Fruit fly (Drosophila melanogaster) whole organism, embryonic: Measurements from ENCODE around the gene CG9483.

Experiments used
- BEAF-32 ChIP-seq: fragments of 200-800 bp; sonication (Bioruptor generic); optimal IDR thresholded peaks from 3 replicates; lab custom pipeline; 2017; ENCODE audit warnings: missing biosample characterization, missing genetic modification characterization, mild to moderate bottlenecking, moderate library complexity, missing genetic modification reagents
- CG10543 ChIP-seq: fragments of 200-800 bp; sonication (Bioruptor generic); optimal IDR thresholded peaks from 3 replicates; lab custom pipeline; 2017; ENCODE audit warnings: missing biosample characterization, mild to moderate bottlenecking, missing genetic modification characterization, moderate library complexity
- CG12071 ChIP-seq: fragments of 200-800 bp; sonication (Bioruptor generic); optimal IDR thresholded peaks from 3 replicates; lab custom pipeline; 2018; ENCODE audit warnings: missing biosample characterization, mild to moderate bottlenecking, missing genetic modification characterization
- CG12155 ChIP-seq: fragments of 200-800 bp; sonication (Bioruptor generic); optimal IDR thresholded peaks from 3 replicates; lab custom pipeline; 2016; ENCODE audit warnings: missing biosample characterization, missing genetic modification characterization
- CG1233 ChIP-seq: fragments of 200-800 bp; sonication (Bioruptor generic); optimal IDR thresholded peaks from 4 replicates; lab custom pipeline; 2018; ENCODE audit warnings: missing biosample characterization, mild to moderate bottlenecking, missing genetic modification characterization
- CG14667 ChIP-seq: fragments of 200-800 bp; sonication (Bioruptor generic); IDR thresholded peaks from 2 replicates; pipeline ENCODE4 v1.3.6; 2022; ENCODE audit warnings: missing biosample characterization, missing genetic modification characterization
- CG15479 ChIP-seq: fragments of 200-800 bp; sonication (Bioruptor generic); optimal IDR thresholded peaks from 3 replicates; lab custom pipeline; 2019; ENCODE audit warnings: missing biosample characterization, mild to moderate bottlenecking, missing genetic modification characterization, moderate library complexity
- CG17568 ChIP-seq: fragments of 200-800 bp; sonication (Bioruptor generic); optimal IDR thresholded peaks from 2 replicates; lab custom pipeline; 2018; ENCODE audit warnings: missing biosample characterization, mild to moderate bottlenecking, missing genetic modification characterization, moderate library complexity
- CG17802 ChIP-seq: fragments of 200-800 bp; sonication (Bioruptor generic); optimal IDR thresholded peaks from 2 replicates; lab custom pipeline; 2018; ENCODE audit warnings: missing biosample characterization, mild to moderate bottlenecking, missing genetic modification characterization, moderate library complexity
- CG18764 ChIP-seq: fragments of 200-800 bp; sonication (Bioruptor generic); optimal IDR thresholded peaks from 3 replicates; lab custom pipeline; 2016; ENCODE audit warnings: missing biosample characterization, missing genetic modification characterization
- CG30403 ChIP-seq: fragments of 200-800 bp; sonication (Bioruptor generic); optimal IDR thresholded peaks from 3 replicates; lab custom pipeline; 2016; ENCODE audit warnings: missing biosample characterization, missing genetic modification characterization
- CG34224 ChIP-seq: fragments of 200-800 bp; sonication (Bioruptor generic); IDR thresholded peaks from 3 replicates; pipeline ENCODE4 v1.3.6; 2022; ENCODE audit warnings: missing biosample characterization, missing genetic modification characterization; ENCODE audit not compliant: partially characterized antibody
- CG43689 ChIP-seq: fragments of 200-800 bp; sonication (Bioruptor generic); IDR thresholded peaks from 2 replicates; pipeline ENCODE4 v1.3.6; 2022; ENCODE audit warnings: missing biosample characterization, missing genetic modification characterization
- CG7745 ChIP-seq: fragments of 200-800 bp; sonication (Bioruptor generic); optimal IDR thresholded peaks from 2 replicates; lab custom pipeline; 2018; ENCODE audit warnings: missing biosample characterization, mild to moderate bottlenecking, missing genetic modification characterization, moderate library complexity
- Camta ChIP-seq: fragments of 200-800 bp; sonication (Bioruptor generic); optimal IDR thresholded peaks from 2 replicates; lab custom pipeline; 2016; ENCODE audit warnings: missing biosample characterization, missing genetic modification characterization
- CrebB ChIP-seq: fragments of 200-800 bp; sonication (Bioruptor generic); optimal IDR thresholded peaks from 3 replicates; lab custom pipeline; 2018; ENCODE audit warnings: missing biosample characterization, mild to moderate bottlenecking, missing genetic modification characterization
- D19A ChIP-seq: fragments of 200-800 bp; optimal IDR thresholded peaks from 3 replicates; lab custom pipeline; 2019; ENCODE audit warnings: missing biosample characterization, mild to moderate bottlenecking, missing genetic modification characterization, moderate library complexity
- Dref ChIP-seq: fragments of 200-800 bp; sonication (Bioruptor generic); IDR thresholded peaks from 2 replicates; pipeline ENCODE4 v1.3.6; 2022; ENCODE audit warnings: missing biosample characterization, missing genetic modification characterization
- Hr3 ChIP-seq: fragments of 200-800 bp; sonication (Bioruptor generic); optimal IDR thresholded peaks from 3 replicates; lab custom pipeline; 2016; ENCODE audit warnings: missing biosample characterization, missing genetic modification characterization
- Kr ChIP-seq: fragments of 200-800 bp; sonication (Bioruptor generic); optimal IDR thresholded peaks from 2 replicates; lab custom pipeline; 2017; ENCODE audit warnings: missing biosample characterization, mild to moderate bottlenecking, missing genetic modification characterization
- Sox102F ChIP-seq: fragments of 200-800 bp; sonication (Bioruptor generic); optimal IDR thresholded peaks from 2 replicates; lab custom pipeline; 2018; ENCODE audit warnings: missing biosample characterization, mild to moderate bottlenecking, missing genetic modification characterization, moderate library complexity
- ap ChIP-seq: fragments of 200-800 bp; sonication (Bioruptor generic); IDR thresholded peaks from 2 replicates; pipeline ENCODE4 v1.3.6; 2022; ENCODE audit warnings: missing biosample characterization, missing genetic modification characterization
- bsh ChIP-seq, 2 experiments: fragments of 200-800 bp; sonication (Bioruptor generic); optimal IDR thresholded peaks; 2 replicates each; lab custom pipeline; 2017 to 2018; ENCODE audit warnings: mild to moderate bottlenecking in 2 of 2, missing biosample characterization in 2 of 2, missing genetic modification characterization in 2 of 2, moderate library complexity in 1 of 2
- btn ChIP-seq: fragments of 200-800 bp; sonication (Bioruptor generic); optimal IDR thresholded peaks from 2 replicates; lab custom pipeline; 2016; ENCODE audit warnings: missing biosample characterization, missing genetic modification characterization
- cato ChIP-seq: fragments of 200-800 bp; sonication (Bioruptor generic); optimal IDR thresholded peaks from 2 replicates; lab custom pipeline; 2016; ENCODE audit warnings: missing biosample characterization, missing genetic modification characterization, borderline replicate concordance
- chif ChIP-seq, 2 experiments: fragments of 200-800 bp; sonication (Bioruptor generic); optimal IDR thresholded peaks; 3 replicates each; lab custom pipeline; 2016; ENCODE audit warnings: missing biosample characterization in 2 of 2, missing genetic modification characterization in 2 of 2
- chm ChIP-seq: fragments of 200-800 bp; sonication (Bioruptor generic); IDR thresholded peaks from 2 replicates; pipeline ENCODE4 v1.3.6; 2022; ENCODE audit warnings: missing biosample characterization, missing genetic modification characterization
- crp ChIP-seq, 2 experiments: fragments of 200-800 bp; sonication (Bioruptor generic); optimal IDR thresholded peaks; 2 replicates in 1 of 2; 3 replicates in 1 of 2; lab custom pipeline; 2017; ENCODE audit warnings: missing biosample characterization in 2 of 2, missing genetic modification characterization in 2 of 2, mild to moderate bottlenecking in 1 of 2, moderate library complexity in 1 of 2
- disco-r ChIP-seq: fragments of 200-800 bp; sonication (Bioruptor generic); optimal IDR thresholded peaks from 2 replicates; lab custom pipeline; 2016; ENCODE audit warnings: missing biosample characterization, missing genetic modification characterization
- ewg ChIP-seq: fragments of 200-800 bp; sonication (Bioruptor generic); optimal IDR thresholded peaks from 3 replicates; lab custom pipeline; 2017; ENCODE audit warnings: mild to moderate bottlenecking, missing biosample characterization, missing genetic modification reagents, missing genetic modification characterization
- eyg ChIP-seq: fragments of 200-800 bp; sonication (Bioruptor generic); optimal IDR thresholded peaks from 3 replicates; lab custom pipeline; 2016; ENCODE audit warnings: missing biosample characterization, missing genetic modification characterization
- fd3F ChIP-seq: fragments of 200-800 bp; sonication (Bioruptor generic); optimal IDR thresholded peaks from 2 replicates; lab custom pipeline; 2018; ENCODE audit warnings: missing biosample characterization, mild to moderate bottlenecking, missing genetic modification characterization, moderate library complexity
- gcm2 ChIP-seq: fragments of 200-800 bp; sonication (Bioruptor generic); optimal IDR thresholded peaks from 2 replicates; lab custom pipeline; 2016; ENCODE audit warnings: missing biosample characterization, missing genetic modification characterization
- gem ChIP-seq: fragments of 200-800 bp; sonication (Bioruptor generic); optimal IDR thresholded peaks from 2 replicates; lab custom pipeline; 2019; ENCODE audit warnings: missing biosample characterization, mild to moderate bottlenecking, missing genetic modification characterization, moderate library complexity
- hkb ChIP-seq, 2 experiments: fragments of 200-800 bp in 1 of 2; fragments of >200 bp in 1 of 2; sonication (Bioruptor generic) in 1 of 2; IDR thresholded peaks in 1 of 2; optimal IDR thresholded peaks in 1 of 2; 2 replicates each; pipeline versions ENCODE4 v1.3.6 to Lab custom; 2017 to 2022; ENCODE audit warnings: missing biosample characterization in 1 of 2, missing genetic modification characterization in 1 of 2
- maf-S ChIP-seq: fragments of 200-800 bp; sonication (Bioruptor generic); optimal IDR thresholded peaks from 2 replicates; lab custom pipeline; 2016; ENCODE audit warnings: missing biosample characterization, missing genetic modification characterization
- mld ChIP-seq: fragments of 200-800 bp; sonication (Bioruptor generic); IDR thresholded peaks from 3 replicates; pipeline ENCODE4 v1.3.6; 2022; ENCODE audit warnings: missing biosample characterization, missing genetic modification characterization; ENCODE audit not compliant: partially characterized antibody
- nom ChIP-seq: fragments of 200-800 bp; sonication (Bioruptor generic); optimal IDR thresholded peaks from 2 replicates; lab custom pipeline; 2017; ENCODE audit warnings: missing biosample characterization, missing genetic modification characterization, mild to moderate bottlenecking, moderate library complexity, missing genetic modification reagents
- oc ChIP-seq: fragments of 200-800 bp; sonication (Bioruptor generic); optimal IDR thresholded peaks from 2 replicates; lab custom pipeline; 2018; ENCODE audit warnings: missing biosample characterization, mild to moderate bottlenecking, missing genetic modification characterization, moderate library complexity
- org-1 ChIP-seq: fragments of 200-800 bp; sonication (Bioruptor generic); optimal IDR thresholded peaks from 2 replicates; lab custom pipeline; 2017; ENCODE audit warnings: missing biosample characterization, missing genetic modification characterization
- p53 ChIP-seq: fragments of 200-800 bp; sonication (Bioruptor generic); optimal IDR thresholded peaks from 2 replicates; lab custom pipeline; 2016; ENCODE audit warnings: missing biosample characterization, missing genetic modification characterization
- psq ChIP-seq: fragments of 200-800 bp; sonication (Bioruptor generic); optimal IDR thresholded peaks from 2 replicates; lab custom pipeline; 2017; ENCODE audit warnings: missing biosample characterization, missing genetic modification characterization
- sc ChIP-seq, 3 experiments: fragments of >200 bp in 2 of 3; fragments of 200-800 bp in 1 of 3; sonication (Bioruptor generic) in 1 of 3; optimal IDR thresholded peaks; 2 replicates in 2 of 3; 3 replicates in 1 of 3; lab custom pipeline; 2017; ENCODE audit warnings: mild to moderate bottlenecking in 1 of 3, missing biosample characterization in 1 of 3, missing genetic modification characterization in 1 of 3, missing genetic modification reagents in 1 of 3
- sima ChIP-seq: fragments of 200-800 bp; sonication (Bioruptor generic); optimal IDR thresholded peaks from 2 replicates; lab custom pipeline; 2016; ENCODE audit warnings: missing biosample characterization, missing genetic modification characterization
- slou ChIP-seq: fragments of 200-800 bp; sonication (Bioruptor generic); optimal IDR thresholded peaks from 3 replicates; lab custom pipeline; 2016; ENCODE audit warnings: missing biosample characterization, missing genetic modification characterization
- tna ChIP-seq: fragments of 200-800 bp; sonication (Bioruptor generic); IDR thresholded peaks from 2 replicates; pipeline ENCODE4 v1.3.6; 2022; ENCODE audit warnings: missing biosample characterization, missing genetic modification characterization; ENCODE audit not compliant: partially characterized antibody
- twi ChIP-seq: fragments of 200-800 bp; optimal IDR thresholded peaks from 2 replicates; lab custom pipeline; 2019; ENCODE audit warnings: missing biosample characterization, mild to moderate bottlenecking, missing genetic modification characterization, moderate library complexity
- wor ChIP-seq: fragments of 200-800 bp; sonication (Bioruptor generic); IDR thresholded peaks from 2 replicates; pipeline ENCODE4 v1.3.6; 2022; ENCODE audit warnings: missing biosample characterization, missing genetic modification characterization

Gene CG9483

DNA sequence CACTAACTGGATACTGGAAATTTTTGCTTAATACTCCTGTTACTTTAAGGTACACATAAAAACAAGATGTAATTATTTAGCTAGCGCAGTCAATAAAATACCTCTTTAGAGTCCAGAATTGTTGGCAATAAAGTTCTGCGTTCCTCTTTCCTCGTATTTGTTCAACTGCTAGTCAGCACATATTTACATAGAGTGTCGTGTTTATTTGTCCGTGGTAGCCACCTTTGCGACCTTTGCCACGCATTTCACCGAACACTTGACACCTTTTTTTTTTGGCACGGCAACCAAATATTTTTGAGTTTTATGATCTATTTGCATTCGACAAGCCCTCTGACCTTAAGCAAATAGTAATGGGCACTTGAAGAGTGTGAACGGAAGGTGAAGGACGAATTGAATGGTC is 20.6 kb upstream of the CG9483 start (continued):
- 0 out of 2 replicates have a peak, but pooled peaks have one; percentile 10 for TF ChIP-seq CG43689 (GFP tag; lab: Robert Waterston, UW)
- TF ChIP-seq maf-S: peak; percentile 77
- TF ChIP-seq eyg (GFP tag; lab: Kevin White, UChicago): peak; percentile 51
- TF ChIP-seq CG15479: peak; percentile 89
- peak; percentile 9 for TF ChIP-seq fd3F (GFP tag; lab: Kevin White, UChicago)
- peak; percentile 86 for TF ChIP-seq gem (tag; lab: Kevin White, UChicago)
- peak; percentile 76 for TF ChIP-seq Camta
- peak; percentile 85 for TF ChIP-seq twi (tag; lab: Kevin White, UChicago)
- TF ChIP-seq chif (GFP tag; optimal IDR thresholded peaks at IDR 0.05; lab: Kevin White, UChicago): peak; percentile 87 to 89
- no peak for TF ChIP-seq nom (GFP tag; lab: Kevin White, UChicago)
- no peak for TF ChIP-seq CG14667 (GFP tag; lab: Robert Waterston, UW)
- TF ChIP-seq ap (GFP tag; lab: Robert Waterston, UW): no peak
- no peak for TF ChIP-seq CG17802 (tag; lab: Kevin White, UChicago)
- TF ChIP-seq CG12155: peak; percentile 66
- peak; percentile 27 for TF ChIP-seq gcm2 (GFP tag; lab: Kevin White, UChicago)
- TF ChIP-seq sc (optimal IDR thresholded peaks at IDR 0.05; lab: Kevin White, UChicago): no peak
- peak; percentile 89 for TF ChIP-seq sc (GFP tag; optimal IDR thresholded peaks at IDR 0.05; lab: Kevin White, UChicago)
- TF ChIP-seq sima (GFP tag; lab: Kevin White, UChicago): peak; percentile 62
- TF ChIP-seq p53 (GFP tag; lab: Kevin White, UChicago): peak; percentile 32
- peak; percentile 45 for TF ChIP-seq CG12071 (GFP tag; lab: Kevin White, UChicago)
- peak; percentile 16 for TF ChIP-seq btn (GFP tag; lab: Kevin White, UChicago)
- TF ChIP-seq cato (GFP tag; lab: Kevin White, UChicago): peak; percentile 61
- peak; percentile 89 for TF ChIP-seq CrebB (tag; lab: Kevin White, UChicago)
- TF ChIP-seq slou (GFP tag; lab: Kevin White, UChicago): peak; percentile 48
- peak; percentile 98 for TF ChIP-seq Kr
- peak; percentile 60 for TF ChIP-seq psq (GFP tag; lab: Kevin White, UChicago)
- TF ChIP-seq CG1233 (GFP tag; lab: Kevin White, UChicago): peak; percentile 79
- peak; percentile 91 for TF ChIP-seq org-1 (GFP tag; lab: Kevin White, UChicago)
- TF ChIP-seq CG7745: peak; percentile 70
- peak; percentile 50 for TF ChIP-seq CG30403 (GFP tag; lab: Kevin White, UChicago)
- TF ChIP-seq CG34224 (GFP tag; lab: Robert Waterston, UW): no peak
- TF ChIP-seq oc (tag; lab: Kevin White, UChicago): peak; percentile 76
- TF ChIP-seq BEAF-32 (GFP tag; lab: Kevin White, UChicago): no peak
- TF ChIP-seq bsh (GFP tag; optimal IDR thresholded peaks at IDR 0.05; lab: Kevin White, UChicago): peak in 1 of 2 experiments; percentile 82
- no peak for TF ChIP-seq Dref (GFP tag; lab: Robert Waterston, UW)
- peak; percentile 92 for TF ChIP-seq CG17568 (GFP tag; lab: Kevin White, UChicago)
- peak; percentile 25 for TF ChIP-seq D19A (tag; lab: Kevin White, UChicago)
- peak; percentile 56 for TF ChIP-seq CG18764 (GFP tag; lab: Kevin White, UChicago)
- peak; percentile 90; the same call in 1 of the 2 replicates for TF ChIP-seq chm (GFP tag; lab: Robert Waterston, UW)
- peak; percentile 81 for TF ChIP-seq disco-r (GFP tag; lab: Kevin White, UChicago)
- no peak for TF ChIP-seq hkb (optimal IDR thresholded peaks at IDR 0.05; lab: Kevin White, UChicago)
- peak; percentile 61 for TF ChIP-seq hkb (GFP tag; IDR thresholded peaks at IDR 0.05; lab: Robert Waterston, UW)
- TF ChIP-seq Sox102F: peak; percentile 3
- TF ChIP-seq CG10543 (GFP tag; lab: Kevin White, UChicago): peak; percentile 80
- TF ChIP-seq tna: no peak
- TF ChIP-seq Hr3: peak; percentile 57
- peak; percentile 63 for TF ChIP-seq ewg (GFP tag; lab: Kevin White, UChicago)
- peak in 1 of 2 experiments; percentile 34 for TF ChIP-seq crp (GFP tag; optimal IDR thresholded peaks at IDR 0.05; lab: Kevin White, UChicago)
- TF ChIP-seq mld (GFP tag; lab: Robert Waterston, UW): no peak
- TF ChIP-seq wor (GFP tag; lab: Robert Waterston, UW): no peak
